Worm (Caenorhabditis elegans) whole organism, L4 larva: Measurements from ENCODE around the gene R12B2.3.

ENCODE experiments used
- D1046.2 ChIP-seq: fragments of 200-800 bp; sonication (Bioruptor generic); IDR thresholded peaks from 2 replicates; pipeline ENCODE4 v1.3.6; 2022; ENCODE audit warnings: missing genetic modification characterization, missing compliant biosample characterization
- F49E8.2 ChIP-seq: sonication (generic microtip); optimal IDR thresholded peaks from 2 replicates; lab custom pipeline; 2016; ENCODE audit warnings: missing compliant biosample characterization, mild to moderate bottlenecking, missing genetic modification characterization, borderline replicate concordance
- T20F7.1 ChIP-seq: fragments of 200-800 bp; sonication (Bioruptor generic); optimal IDR thresholded peaks from 2 replicates; lab custom pipeline; 2018; ENCODE audit warnings: mild to moderate bottlenecking, missing genetic modification characterization, missing compliant biosample characterization
- Y75B8A.6 ChIP-seq: fragments of 200-800 bp; sonication (Bioruptor generic); IDR thresholded peaks from 2 replicates; pipeline ENCODE4 v1.3.6; 2022; ENCODE audit warnings: missing genetic modification reagents, missing genetic modification characterization, missing compliant biosample characterization
- ZK337.2 ChIP-seq: fragments of 200-800 bp; sonication (Bioruptor generic); IDR thresholded peaks from 2 replicates; pipeline ENCODE4 v1.3.6; 2022; ENCODE audit warnings: missing genetic modification reagents, missing genetic modification characterization, missing compliant biosample characterization
- aha-1 ChIP-seq: fragments of 150-350 bp; peaks from one replicate; lab custom pipeline; 2014; ENCODE audit warnings: missing biosample characterization, missing genetic modification characterization
- ama-1 ChIP-seq: fragments of 150-350 bp; optimal IDR thresholded peaks from 2 replicates; lab custom pipeline; 2014; ENCODE audit warnings: inconsistent platforms, mixed read lengths
- arid-1 ChIP-seq: fragments of 200-800 bp; sonication (Bioruptor generic); conservative IDR thresholded peaks from 2 replicates; pipeline ENCODE4 v1.3.6; 2022; ENCODE audit warnings: missing genetic modification reagents, missing genetic modification characterization, missing compliant biosample characterization
- ceh-44 ChIP-seq: fragments of 200-800 bp; sonication (Bioruptor generic); IDR thresholded peaks from 2 replicates; pipeline ENCODE4 v1.3.6; 2022; ENCODE audit warnings: missing genetic modification reagents, missing genetic modification characterization, missing compliant biosample characterization
- ceh-82 ChIP-seq: sonication (generic microtip); optimal IDR thresholded peaks from 2 replicates; lab custom pipeline; 2017; ENCODE audit warnings: missing biosample characterization, missing genetic modification characterization
- cey-2 ChIP-seq: sonication (generic microtip); optimal IDR thresholded peaks from 3 replicates; lab custom pipeline; 2017; ENCODE audit warnings: missing genetic modification characterization, mild to moderate bottlenecking, missing compliant biosample characterization, antibody characterized with exemption, borderline replicate concordance; ENCODE audit not compliant: insufficient read depth
- daf-16 ChIP-seq, 3 experiments: sonication (generic microtip); optimal IDR thresholded peaks; 2 replicates each; lab custom pipeline; 2016 to 2017; ENCODE audit warnings: missing genetic modification characterization in 3 of 3, missing genetic modification reagents in 3 of 3, mild to moderate bottlenecking in 2 of 3, missing compliant biosample characterization in 2 of 3, missing biosample characterization in 1 of 3, moderate library complexity in 1 of 3
- daf-8 ChIP-seq: fragments of 200-800 bp; sonication (Bioruptor generic); IDR thresholded peaks from 2 replicates; pipeline ENCODE4 v1.3.6; 2022; ENCODE audit warnings: missing genetic modification characterization, missing compliant biosample characterization
- dpl-1 ChIP-seq: fragments of 150-350 bp; optimal IDR thresholded peaks from 2 replicates; lab custom pipeline; 2014; ENCODE audit warnings: missing biosample characterization, missing genetic modification reagents, missing genetic modification characterization
- duxl-1 ChIP-seq: sonication (generic microtip); optimal IDR thresholded peaks from 2 replicates; lab custom pipeline; 2016; ENCODE audit warnings: mild to moderate bottlenecking, missing genetic modification characterization, moderate library complexity, missing compliant biosample characterization; ENCODE audit not compliant: poor library complexity
- dve-1 ChIP-seq: sonication (generic microtip); optimal IDR thresholded peaks from 2 replicates; lab custom pipeline; 2017; ENCODE audit warnings: antibody characterized with exemption, mild to moderate bottlenecking, missing genetic modification characterization, missing compliant biosample characterization; ENCODE audit not compliant: insufficient read depth
- fkh-10 ChIP-seq: fragments of 150-350 bp; optimal IDR thresholded peaks from 2 replicates; lab custom pipeline; 2014; ENCODE audit warnings: missing biosample characterization, missing genetic modification reagents, missing genetic modification characterization
- fos-1 ChIP-seq: fragments of 150-350 bp; optimal IDR thresholded peaks from 2 replicates; lab custom pipeline; 2014; ENCODE audit warnings: missing biosample characterization, missing genetic modification characterization
- gei-8 ChIP-seq: fragments of 200-800 bp; sonication (Bioruptor generic); optimal IDR thresholded peaks from 2 replicates; lab custom pipeline; 2018; ENCODE audit warnings: mild to moderate bottlenecking, missing genetic modification characterization, missing compliant biosample characterization
- hlh-11 ChIP-seq: fragments of 200-800 bp; sonication (Bioruptor generic); optimal IDR thresholded peaks from 2 replicates; lab custom pipeline; 2018; ENCODE audit warnings: mild to moderate bottlenecking, missing genetic modification characterization, missing compliant biosample characterization
- hlh-30 ChIP-seq: sonication (generic microtip); optimal IDR thresholded peaks from 2 replicates; lab custom pipeline; 2017; ENCODE audit warnings: antibody characterized with exemption, mild to moderate bottlenecking, missing genetic modification characterization, missing compliant biosample characterization; ENCODE audit not compliant: insufficient read depth
- jun-1 ChIP-seq: fragments of 150-350 bp; optimal IDR thresholded peaks from 2 replicates; lab custom pipeline; 2014; ENCODE audit warnings: missing biosample characterization, missing genetic modification reagents, missing genetic modification characterization
- lim-7 ChIP-seq: fragments of 200-800 bp; sonication (Bioruptor generic); IDR thresholded peaks from 2 replicates; pipeline ENCODE4 v1.3.6; 2022; ENCODE audit warnings: missing genetic modification characterization, missing compliant biosample characterization
- lin-38 ChIP-seq: fragments of 200-800 bp; sonication (Bioruptor generic); IDR thresholded peaks from 2 replicates; pipeline ENCODE4 v1.3.6; 2022; ENCODE audit warnings: missing genetic modification reagents, missing genetic modification characterization, missing compliant biosample characterization
- lin-39 ChIP-seq: fragments of 150-350 bp; optimal IDR thresholded peaks from 2 replicates; lab custom pipeline; 2014; ENCODE audit warnings: missing biosample characterization, missing genetic modification reagents, missing genetic modification characterization
- lsy-2 ChIP-seq, 2 experiments: fragments of 150-350 bp in 1 of 2; sonication (generic microtip) in 1 of 2; optimal IDR thresholded peaks; 2 replicates each; lab custom pipeline; 2014 to 2017; ENCODE audit warnings: missing biosample characterization in 2 of 2, missing genetic modification characterization in 2 of 2
- madf-9 ChIP-seq: fragments of 200-800 bp; sonication (Bioruptor generic); conservative IDR thresholded peaks from 2 replicates; pipeline ENCODE4 v1.3.6; 2022; ENCODE audit warnings: missing genetic modification reagents, missing genetic modification characterization, missing compliant biosample characterization
- mdl-1 ChIP-seq, 2 experiments: fragments of 150-350 bp in 1 of 2; sonication (generic microtip) in 1 of 2; optimal IDR thresholded peaks; 2 replicates each; lab custom pipeline; 2014 to 2017; ENCODE audit warnings: missing biosample characterization in 2 of 2, missing genetic modification characterization in 2 of 2
- mep-1 ChIP-seq: fragments of 150-350 bp; sonication (generic microtip); optimal IDR thresholded peaks from 3 replicates; lab custom pipeline; 2014; ENCODE audit warnings: missing biosample characterization, missing genetic modification characterization
- mxl-2 ChIP-seq: fragments of 200-800 bp; sonication (Bioruptor generic); conservative IDR thresholded peaks from 2 replicates; pipeline ENCODE4 v1.3.6; 2022; ENCODE audit warnings: missing genetic modification reagents, missing genetic modification characterization, missing compliant biosample characterization
- nhr-10 ChIP-seq: fragments of 150-350 bp; optimal IDR thresholded peaks from 2 replicates; lab custom pipeline; 2014; ENCODE audit warnings: missing biosample characterization, missing genetic modification characterization
- nhr-11 ChIP-seq: fragments of 150-350 bp; optimal IDR thresholded peaks from 2 replicates; lab custom pipeline; 2014; ENCODE audit warnings: missing biosample characterization, missing genetic modification characterization
- nhr-237 ChIP-seq: sonication (generic microtip); optimal IDR thresholded peaks from 2 replicates; lab custom pipeline; 2017; ENCODE audit warnings: missing biosample characterization, missing genetic modification characterization
- nhr-6 ChIP-seq: fragments of 150-350 bp; optimal IDR thresholded peaks from 2 replicates; lab custom pipeline; 2014; ENCODE audit warnings: missing biosample characterization, missing genetic modification characterization
- nhr-76 ChIP-seq: fragments of 150-350 bp; optimal IDR thresholded peaks from 2 replicates; lab custom pipeline; 2014; ENCODE audit warnings: missing biosample characterization, missing genetic modification characterization
- pqm-1 ChIP-seq: sonication (generic microtip); optimal IDR thresholded peaks from 2 replicates; lab custom pipeline; 2017; ENCODE audit warnings: missing biosample characterization, missing genetic modification characterization
- sdz-12 ChIP-seq: fragments of 200-800 bp; sonication (Bioruptor generic); optimal IDR thresholded peaks from 2 replicates; lab custom pipeline; 2018; ENCODE audit warnings: mild to moderate bottlenecking, missing genetic modification characterization, missing compliant biosample characterization
- set-16 ChIP-seq: fragments of 200-800 bp; sonication (Bioruptor generic); IDR thresholded peaks from 2 replicates; pipeline ENCODE4 v1.3.6; 2022; ENCODE audit warnings: missing genetic modification reagents, missing genetic modification characterization, missing compliant biosample characterization
- skn-1 ChIP-seq: fragments of 150-350 bp; optimal IDR thresholded peaks from 2 replicates; lab custom pipeline; 2014; ENCODE audit warnings: missing biosample characterization, missing genetic modification characterization
- snpc-1.2 ChIP-seq: fragments of 200-800 bp; sonication (Bioruptor generic); IDR thresholded peaks from 2 replicates; pipeline ENCODE4 v1.3.6; 2022; ENCODE audit warnings: missing genetic modification reagents, missing genetic modification characterization, missing compliant biosample characterization
- spr-3 ChIP-seq: fragments of 200-800 bp; sonication (Bioruptor generic); optimal IDR thresholded peaks from 2 replicates; lab custom pipeline; 2018; ENCODE audit warnings: mild to moderate bottlenecking, missing genetic modification characterization, missing compliant biosample characterization
- unc-130 ChIP-seq: sonication (generic microtip); optimal IDR thresholded peaks from 2 replicates; lab custom pipeline; 2016; ENCODE audit warnings: missing genetic modification reagents, missing genetic modification characterization, missing compliant biosample characterization
- unc-39 ChIP-seq: sonication (generic microtip); optimal IDR thresholded peaks from 2 replicates; lab custom pipeline; 2017; ENCODE audit warnings: missing biosample characterization, missing genetic modification characterization
- vab-7 ChIP-seq: fragments of 200-800 bp; sonication (Bioruptor generic); IDR thresholded peaks from 2 replicates; pipeline ENCODE4 v1.3.6; 2022; ENCODE audit warnings: missing genetic modification reagents, missing genetic modification characterization, missing compliant biosample characterization
- zag-1 ChIP-seq: fragments of 150-350 bp; optimal IDR thresholded peaks from 2 replicates; lab custom pipeline; 2014; ENCODE audit warnings: missing biosample characterization, missing genetic modification characterization
- zfp-2 ChIP-seq: sonication (generic microtip); optimal IDR thresholded peaks from 2 replicates; lab custom pipeline; 2016; ENCODE audit warnings: mild to moderate bottlenecking, missing genetic modification characterization, missing compliant biosample characterization
- zip-2 ChIP-seq: fragments of 150-350 bp; optimal IDR thresholded peaks from 2 replicates; lab custom pipeline; 2014; ENCODE audit warnings: missing biosample characterization, missing genetic modification characterization
- ztf-11 ChIP-seq: fragments of 150-350 bp; optimal IDR thresholded peaks from 2 replicates; lab custom pipeline; 2014; ENCODE audit warnings: missing biosample characterization, missing genetic modification characterization
- ztf-7 ChIP-seq: fragments of 150-350 bp; optimal IDR thresholded peaks from 2 replicates; lab custom pipeline; 2014; ENCODE audit warnings: missing biosample characterization, missing genetic modification characterization

The R12B2.3 gene

ce11 chrIII:5846412-5846811 is 41.0 kb downstream of the R12B2.3 start:
- TF ChIP-seq lsy-2 (tag; optimal IDR thresholded peaks at IDR 0.05; lab: Kevin White, UChicago) = peak in 1 of 2 experiments; percentile 21
- no peak for TF ChIP-seq lin-38 (GFP tag; lab: Robert Waterston, UW)
- TF ChIP-seq ama-1 (lab: Kevin White, UChicago) = no peak
- peak in 1 of 2 experiments; percentile 20 for TF ChIP-seq mdl-1 (tag; optimal IDR thresholded peaks at IDR 0.05; lab: Kevin White, UChicago)
- no peak for TF ChIP-seq zip-2 (tag; lab: Kevin White, UChicago)
- TF ChIP-seq lim-7 (GFP tag; lab: Robert Waterston, UW) = no peak
- no peak for TF ChIP-seq fos-1
- TF ChIP-seq skn-1 (tag; lab: Kevin White, UChicago) = no peak
- TF ChIP-seq mxl-2 (GFP tag; lab: Robert Waterston, UW) = no peak
- no peak for TF ChIP-seq dve-1 (tag; lab: Kevin White, UChicago)
- TF ChIP-seq lin-39 (tag; lab: Kevin White, UChicago) = no peak
- peak; percentile 10; the same call in 1 of the 2 replicates for TF ChIP-seq set-16
- peak; percentile 63 for TF ChIP-seq fkh-10 (GFP tag; lab: Kevin White, UChicago)
- TF ChIP-seq aha-1 = peak; percentile 7
- TF ChIP-seq zfp-2 = no peak
- TF ChIP-seq ztf-11 (tag; lab: Kevin White, UChicago) = no peak
- TF ChIP-seq nhr-11 (tag; lab: Kevin White, UChicago) = no peak
- TF ChIP-seq unc-130 (GFP tag; lab: Kevin White, UChicago) = no peak
- TF ChIP-seq hlh-30 (tag; lab: Kevin White, UChicago) = peak; percentile 4
- no peak for TF ChIP-seq unc-39 (tag; lab: Kevin White, UChicago)

DNA sequence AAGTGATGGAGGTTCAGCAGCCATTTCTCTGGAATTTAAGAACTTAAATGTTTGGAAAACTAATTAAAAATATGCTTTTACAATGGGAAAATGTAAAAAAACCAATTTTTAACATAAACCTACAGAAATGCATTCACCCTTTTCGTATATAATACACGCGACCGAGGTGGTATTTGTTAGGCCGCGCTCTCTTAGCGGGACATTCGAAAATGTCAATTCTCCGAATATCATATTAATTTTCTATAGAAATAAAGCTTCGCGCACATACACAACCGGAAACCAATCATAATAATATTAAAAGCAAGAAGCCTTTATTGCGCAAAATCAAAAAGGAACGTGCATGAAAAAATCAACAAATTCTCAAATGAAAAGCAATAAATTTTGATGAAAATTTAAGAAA is 47.9 kb downstream of the R12B2.3 start, which contains the start of gene ddx-23:
TSS of gene ddx-23 (minus strand) at position 30 of the 400 bp plus-strand sequence.
- no peak for TF ChIP-seq cey-2
- no peak for TF ChIP-seq sdz-12 (GFP tag; lab: Kevin White, UChicago)
- no peak for TF ChIP-seq D1046.2
- TF ChIP-seq pqm-1 (tag; lab: Kevin White, UChicago) = no peak
- TF ChIP-seq skn-1 (tag; lab: Kevin White, UChicago) = no peak
- peak; percentile 23 for TF ChIP-seq hlh-30 (tag; lab: Kevin White, UChicago)
- no peak for TF ChIP-seq daf-8
- TF ChIP-seq jun-1 (tag; lab: Kevin White, UChicago) = no peak
- TF ChIP-seq nhr-76 (tag; lab: Kevin White, UChicago) = no peak
- TF ChIP-seq lim-7 (GFP tag; lab: Robert Waterston, UW) = no peak
- no peak for TF ChIP-seq madf-9 (GFP tag; lab: Robert Waterston, UW)
- TF ChIP-seq nhr-10 (tag; lab: Kevin White, UChicago) = no peak
- TF ChIP-seq ceh-82 = no peak
- no peak for TF ChIP-seq nhr-237 (tag; lab: Kevin White, UChicago)
- peak in 1 of 2 experiments; percentile 26 for TF ChIP-seq daf-16 (GFP tag; optimal IDR thresholded peaks at IDR 0.05; lab: Kevin White, UChicago)
- TF ChIP-seq daf-16 (tag; optimal IDR thresholded peaks at IDR 0.05; lab: Kevin White, UChicago) = peak; percentile 31
- peak; percentile 42 for TF ChIP-seq mep-1 (tag; lab: Kevin White, UChicago)
- TF ChIP-seq dpl-1 = peak; percentile 67
- TF ChIP-seq duxl-1 (tag; lab: Kevin White, UChicago) = no peak
- TF ChIP-seq ztf-7 (tag; lab: Kevin White, UChicago) = no peak
- TF ChIP-seq dve-1 (tag; lab: Kevin White, UChicago) = peak; percentile 32
- TF ChIP-seq nhr-6 (tag; lab: Kevin White, UChicago) = no peak
- peak; percentile 27; the same call in 1 of the 2 replicates for TF ChIP-seq snpc-1.2 (GFP tag; lab: Robert Waterston, UW)
- TF ChIP-seq spr-3 (GFP tag; lab: Kevin White, UChicago) = no peak
- TF ChIP-seq hlh-11 = no peak
- TF ChIP-seq arid-1 (GFP tag; lab: Robert Waterston, UW) = no peak; the same call in 1 of the 2 replicates
- TF ChIP-seq lsy-2 (tag; optimal IDR thresholded peaks at IDR 0.05; lab: Kevin White, UChicago) = peak in 1 of 2 experiments; percentile 71
- TF ChIP-seq vab-7 = no peak
- TF ChIP-seq mdl-1 (tag; optimal IDR thresholded peaks at IDR 0.05; lab: Kevin White, UChicago) = no peak
- no peak for TF ChIP-seq fkh-10 (GFP tag; lab: Kevin White, UChicago)
- peak; percentile 53 for TF ChIP-seq F49E8.2 (tag; lab: Kevin White, UChicago)
- TF ChIP-seq set-16 = no peak
- no peak for TF ChIP-seq ceh-44 (GFP tag; lab: Robert Waterston, UW)
- no peak for TF ChIP-seq gei-8 (GFP tag; lab: Kevin White, UChicago)
- no peak for TF ChIP-seq T20F7.1
- no peak for TF ChIP-seq Y75B8A.6 (GFP tag; lab: Robert Waterston, UW)
- TF ChIP-seq ZK337.2 (GFP tag; lab: Robert Waterston, UW) = no peak
- no peak for TF ChIP-seq zag-1
